Fruit fly (Drosophila melanogaster) whole organism, embryonic: ENCODE measurements around the gene Mtp.

ENCODE experiments used
- Antp ChIP-seq: fragments of 200-800 bp; sonication (Bioruptor generic); optimal IDR thresholded peaks from 3 replicates; lab custom pipeline; 2016; ENCODE audit warnings: missing biosample characterization, missing genetic modification characterization
- Atf3 ChIP-seq: fragments of 200-800 bp; sonication (Bioruptor generic); optimal IDR thresholded peaks from 3 replicates; lab custom pipeline; 2016; ENCODE audit warnings: missing biosample characterization, missing genetic modification characterization
- Awh ChIP-seq: fragments of 200-800 bp; sonication (Bioruptor generic); IDR thresholded peaks from 2 replicates; pipeline ENCODE4, ENCODE4 v1.3.6; 2022; ENCODE audit warnings: missing biosample characterization, missing genetic modification characterization
- CG11504 ChIP-seq: fragments of 200-800 bp; sonication (Bioruptor generic); optimal IDR thresholded peaks from 3 replicates; lab custom pipeline; 2019; ENCODE audit warnings: missing biosample characterization, mild to moderate bottlenecking, missing genetic modification characterization, moderate library complexity
- CG11723 ChIP-seq: fragments of 200-800 bp; sonication (Bioruptor generic); optimal IDR thresholded peaks from 2 replicates; lab custom pipeline; 2017; ENCODE audit warnings: missing biosample characterization, mild to moderate bottlenecking, missing genetic modification characterization
- CG12236 ChIP-seq: fragments of 200-800 bp; sonication (Bioruptor generic); optimal IDR thresholded peaks from 2 replicates; lab custom pipeline; 2016; ENCODE audit warnings: missing biosample characterization, missing genetic modification characterization
- CG12659 ChIP-seq: fragments of 200-800 bp; sonication (Bioruptor generic); optimal IDR thresholded peaks from 3 replicates; lab custom pipeline; 2017; ENCODE audit warnings: mild to moderate bottlenecking, missing biosample characterization, missing genetic modification reagents, missing genetic modification characterization
- CG12769 ChIP-seq: fragments of 200-800 bp; sonication (Bioruptor generic); optimal IDR thresholded peaks from 2 replicates; lab custom pipeline; 2019; ENCODE audit warnings: missing biosample characterization, mild to moderate bottlenecking, missing genetic modification characterization, moderate library complexity
- CG13296 ChIP-seq: fragments of 200-800 bp; sonication (Bioruptor generic); optimal IDR thresholded peaks from 3 replicates; lab custom pipeline; 2018; ENCODE audit warnings: missing biosample characterization, mild to moderate bottlenecking, missing genetic modification characterization
- CG17359 ChIP-seq: fragments of 200-800 bp; sonication (Bioruptor generic); optimal IDR thresholded peaks from 3 replicates; lab custom pipeline; 2018; ENCODE audit warnings: missing biosample characterization, mild to moderate bottlenecking, missing genetic modification characterization, moderate library complexity
- CG33557 ChIP-seq: fragments of 200-800 bp; sonication (Bioruptor generic); optimal IDR thresholded peaks from 2 replicates; lab custom pipeline; 2019; ENCODE audit warnings: missing biosample characterization, mild to moderate bottlenecking, missing genetic modification characterization, moderate library complexity
- CG3847 ChIP-seq: fragments of 200-800 bp; sonication (Bioruptor generic); IDR thresholded peaks from 2 replicates; pipeline ENCODE4 v1.3.6; 2022; ENCODE audit warnings: missing biosample characterization, missing genetic modification characterization
- CG4328 ChIP-seq: fragments of 200-800 bp; sonication (Bioruptor generic); optimal IDR thresholded peaks from 3 replicates; lab custom pipeline; 2017; ENCODE audit warnings: missing biosample characterization, missing genetic modification reagents, missing genetic modification characterization
- CG4360 ChIP-seq: fragments of 200-800 bp; sonication (Bioruptor generic); IDR thresholded peaks from 2 replicates; pipeline ENCODE4 v1.3.6; 2022; ENCODE audit warnings: missing biosample characterization, missing genetic modification characterization
- CG7928 ChIP-seq: fragments of 200-800 bp; sonication (Bioruptor generic); optimal IDR thresholded peaks from 2 replicates; lab custom pipeline; 2017; ENCODE audit warnings: missing biosample characterization, mild to moderate bottlenecking, missing genetic modification characterization
- CG9609 ChIP-seq: fragments of 200-800 bp; sonication (Bioruptor generic); optimal IDR thresholded peaks from 3 replicates; lab custom pipeline; 2016; ENCODE audit warnings: missing biosample characterization, missing genetic modification characterization
- CG9727 ChIP-seq: fragments of 200-800 bp; sonication (Bioruptor generic); optimal IDR thresholded peaks from 3 replicates; lab custom pipeline; 2017; ENCODE audit warnings: missing biosample characterization, mild to moderate bottlenecking, missing genetic modification characterization
- D19A ChIP-seq: fragments of 200-800 bp; optimal IDR thresholded peaks from 3 replicates; lab custom pipeline; 2019; ENCODE audit warnings: missing biosample characterization, mild to moderate bottlenecking, missing genetic modification characterization, moderate library complexity
- Dip2 ChIP-seq: fragments of 200-800 bp; sonication (Bioruptor generic); IDR thresholded peaks from 2 replicates; pipeline ENCODE4 v1.3.6; 2022; ENCODE audit warnings: missing biosample characterization, missing genetic modification characterization
- Drgx ChIP-seq: fragments of 200-800 bp; sonication (Bioruptor generic); IDR thresholded peaks from 2 replicates; pipeline ENCODE4 v1.3.6; 2022; ENCODE audit warnings: missing biosample characterization, missing genetic modification characterization
- Fer1 ChIP-seq: fragments of 200-800 bp; sonication (Bioruptor generic); optimal IDR thresholded peaks from 2 replicates; lab custom pipeline; 2017; ENCODE audit warnings: missing biosample characterization, mild to moderate bottlenecking, missing genetic modification characterization
- HLH4C ChIP-seq: fragments of 200-800 bp; sonication (Bioruptor generic); IDR thresholded peaks from 3 replicates; pipeline ENCODE4 v1.3.6; 2022; ENCODE audit warnings: missing biosample characterization, missing genetic modification characterization; ENCODE audit not compliant: partially characterized antibody
- Hr3 ChIP-seq: fragments of 200-800 bp; sonication (Bioruptor generic); optimal IDR thresholded peaks from 3 replicates; lab custom pipeline; 2016; ENCODE audit warnings: missing biosample characterization, missing genetic modification characterization
- Lim3 ChIP-seq: fragments of 200-800 bp; sonication (Bioruptor generic); IDR thresholded peaks from 2 replicates; pipeline ENCODE4 v1.3.6; 2022; ENCODE audit warnings: missing biosample characterization, missing genetic modification characterization
- Lpt ChIP-seq: fragments of >200 bp; optimal IDR thresholded peaks from 2 replicates; lab custom pipeline; 2018; ENCODE audit warnings: missing biosample characterization, missing genetic modification characterization
- MESR4 ChIP-seq: fragments of 200-800 bp; sonication (Bioruptor generic); optimal IDR thresholded peaks from 2 replicates; lab custom pipeline; 2018; ENCODE audit warnings: missing biosample characterization, mild to moderate bottlenecking, missing genetic modification characterization, moderate library complexity
- Oaz ChIP-seq: fragments of 200-800 bp; sonication (Bioruptor generic); IDR thresholded peaks from 2 replicates; pipeline ENCODE4 v1.3.6; 2022; ENCODE audit warnings: missing biosample characterization, missing genetic modification characterization
- Ssrp ChIP-seq: fragments of 200-800 bp; sonication (Bioruptor generic); optimal IDR thresholded peaks from 2 replicates; lab custom pipeline; 2018; ENCODE audit warnings: missing biosample characterization, mild to moderate bottlenecking, missing genetic modification characterization, moderate library complexity
- Trl ChIP-seq, 3 experiments: fragments of >200 bp in 2 of 3; fragments of 200-800 bp in 1 of 3; sonication (Bioruptor generic) in 1 of 3; optimal IDR thresholded peaks; 2 replicates in 1 of 3; 3 replicates in 2 of 3; lab custom pipeline; 2016 to 2017; ENCODE audit warnings: missing biosample characterization in 1 of 3, missing genetic modification characterization in 1 of 3
- Vsx1 ChIP-seq: fragments of 200-800 bp; sonication (Bioruptor generic); optimal IDR thresholded peaks from 2 replicates; lab custom pipeline; 2017; ENCODE audit warnings: missing biosample characterization, mild to moderate bottlenecking, missing genetic modification characterization, missing genetic modification reagents
- bigmax ChIP-seq: fragments of 200-800 bp; sonication (Bioruptor generic); optimal IDR thresholded peaks from 2 replicates; lab custom pipeline; 2018; ENCODE audit warnings: missing biosample characterization, mild to moderate bottlenecking, missing genetic modification characterization
- cad ChIP-seq: fragments of >200 bp; optimal IDR thresholded peaks from 2 replicates; lab custom pipeline; 2017; ENCODE audit warnings: missing biosample characterization, missing genetic modification characterization
- hbn ChIP-seq: fragments of 200-800 bp; sonication (Bioruptor generic); IDR thresholded peaks from 2 replicates; pipeline ENCODE4 v1.3.6; 2022; ENCODE audit warnings: missing biosample characterization, missing genetic modification characterization; ENCODE audit not compliant: partially characterized antibody
- ind ChIP-seq: fragments of 200-800 bp; sonication (Bioruptor generic); optimal IDR thresholded peaks from 3 replicates; lab custom pipeline; 2016; ENCODE audit warnings: missing biosample characterization, missing genetic modification characterization
- insv ChIP-seq, 2 experiments: fragments of 200-800 bp; sonication (Bioruptor generic); optimal IDR thresholded peaks; 3 replicates each; lab custom pipeline; 2016 to 2018; ENCODE audit warnings: missing biosample characterization in 2 of 2, missing genetic modification characterization in 2 of 2
- jigr1 ChIP-seq: fragments of 200-800 bp; sonication (Bioruptor generic); IDR thresholded peaks from 3 replicates; pipeline ENCODE4 v1.3.6; 2022; ENCODE audit warnings: missing biosample characterization, missing genetic modification characterization
- lov ChIP-seq, 2 experiments: fragments of 200-800 bp in 1 of 2; fragments of >200 bp in 1 of 2; sonication (Bioruptor generic) in 1 of 2; IDR thresholded peaks in 1 of 2; optimal IDR thresholded peaks in 1 of 2; 2 replicates in 1 of 2; 3 replicates in 1 of 2; pipeline versions ENCODE4 v1.3.6 to Lab custom; 2017 to 2022; ENCODE audit warnings: missing biosample characterization in 1 of 2, missing genetic modification characterization in 1 of 2
- mam ChIP-seq: fragments of 200-800 bp; sonication (Bioruptor generic); optimal IDR thresholded peaks from 3 replicates; lab custom pipeline; 2016; ENCODE audit warnings: missing biosample characterization, missing genetic modification characterization
- mld ChIP-seq: fragments of 200-800 bp; sonication (Bioruptor generic); IDR thresholded peaks from 3 replicates; pipeline ENCODE4 v1.3.6; 2022; ENCODE audit warnings: missing biosample characterization, missing genetic modification characterization; ENCODE audit not compliant: partially characterized antibody
- nerfin-1 ChIP-seq: fragments of 200-800 bp; sonication (Bioruptor generic); optimal IDR thresholded peaks from 3 replicates; lab custom pipeline; 2019; ENCODE audit warnings: missing biosample characterization, mild to moderate bottlenecking, missing genetic modification characterization, moderate library complexity
- nerfin-2 ChIP-seq: fragments of 200-800 bp; sonication (Bioruptor generic); IDR thresholded peaks from 2 replicates; pipeline ENCODE4 v1.3.6; 2022; ENCODE audit warnings: missing biosample characterization, missing genetic modification characterization; ENCODE audit not compliant: partially characterized antibody
- ro ChIP-seq: fragments of 200-800 bp; sonication (Bioruptor generic); IDR thresholded peaks from 2 replicates; pipeline ENCODE4 v1.3.6; 2022; ENCODE audit warnings: missing biosample characterization, missing genetic modification characterization
- sd ChIP-seq: fragments of 200-800 bp; sonication (Bioruptor generic); optimal IDR thresholded peaks from 3 replicates; lab custom pipeline; 2018; ENCODE audit warnings: missing biosample characterization, mild to moderate bottlenecking, missing genetic modification characterization, moderate library complexity
- tll ChIP-seq, 2 experiments: fragments of 200-800 bp in 1 of 2; fragments of >200 bp in 1 of 2; sonication (Bioruptor generic) in 1 of 2; optimal IDR thresholded peaks; 2 replicates each; lab custom pipeline; 2017 to 2019; ENCODE audit warnings: missing biosample characterization in 2 of 2, missing genetic modification characterization in 2 of 2, mild to moderate bottlenecking in 1 of 2, moderate library complexity in 1 of 2
- trh ChIP-seq: fragments of 200-800 bp; sonication (Bioruptor generic); optimal IDR thresholded peaks from 2 replicates; lab custom pipeline; 2016; ENCODE audit warnings: missing biosample characterization, missing genetic modification characterization
- tup ChIP-seq: fragments of 200-800 bp; sonication (Bioruptor generic); optimal IDR thresholded peaks from 2 replicates; lab custom pipeline; 2016; ENCODE audit warnings: missing biosample characterization, mild to moderate bottlenecking, missing genetic modification characterization, moderate library complexity
- unpg ChIP-seq: fragments of 200-800 bp; sonication (Bioruptor generic); optimal IDR thresholded peaks from 3 replicates; lab custom pipeline; 2018; ENCODE audit warnings: missing biosample characterization, mild to moderate bottlenecking, missing genetic modification characterization, moderate library complexity
- wdn ChIP-seq: fragments of 200-800 bp; sonication (Bioruptor generic); IDR thresholded peaks from 2 replicates; pipeline ENCODE4 v1.3.6; 2022; ENCODE audit warnings: missing biosample characterization, missing genetic modification characterization

Gene Mtp

dm6 chr2L:20950421-20951108 is 27.9 kb upstream of the Mtp start (continued):
- peak; percentile 51 for TF ChIP-seq mam (GFP tag; lab: Kevin White, UChicago)
- TF ChIP-seq hbn (GFP tag; lab: Robert Waterston, UW), result no peak
- TF ChIP-seq Vsx1, result peak; percentile 2
- TF ChIP-seq CG3847 (GFP tag; lab: Robert Waterston, UW), result peak; percentile 43; the same call in 1 of the 2 replicates
- no peak for TF ChIP-seq ro
- no peak for TF ChIP-seq trh
- TF ChIP-seq CG13296 (GFP tag; lab: Kevin White, UChicago), result no peak
- peak; percentile 38 for TF ChIP-seq Hr3 (GFP tag; lab: Kevin White, UChicago)
- no peak for TF ChIP-seq nerfin-1
- no peak for TF ChIP-seq tll (GFP tag; optimal IDR thresholded peaks at IDR 0.05; lab: Kevin White, UChicago)
- TF ChIP-seq insv (GFP tag; optimal IDR thresholded peaks at IDR 0.05; lab: Kevin White, UChicago), result no peak
- peak; percentile 34 for TF ChIP-seq CG9609
- TF ChIP-seq unpg (GFP tag; lab: Kevin White, UChicago), result peak; percentile 58
- no peak for TF ChIP-seq HLH4C
- TF ChIP-seq lov (optimal IDR thresholded peaks at IDR 0.05; lab: Kevin White, UChicago), result no peak
- TF ChIP-seq lov (GFP tag; IDR thresholded peaks at IDR 0.05; lab: Robert Waterston, UW), result 0 out of 3 replicates have a peak, but pooled peaks have one; percentile 13
- TF ChIP-seq ind (GFP tag; lab: Kevin White, UChicago), result peak; percentile 17
- TF ChIP-seq CG12236 (GFP tag; lab: Kevin White, UChicago), result no peak
- peak; percentile 0 for TF ChIP-seq CG12659 (GFP tag; lab: Kevin White, UChicago)
- TF ChIP-seq Oaz (GFP tag; lab: Robert Waterston, UW), result peak; percentile 45
- TF ChIP-seq Atf3 (GFP tag; lab: Kevin White, UChicago), result peak; percentile 11
- peak; percentile 33 for TF ChIP-seq CG17359
- TF ChIP-seq Drgx (GFP tag; lab: Robert Waterston, UW), result no peak
- TF ChIP-seq jigr1 (GFP tag; lab: Robert Waterston, UW), result peak; percentile 31; the same call in 1 of the 3 replicates
- no peak for TF ChIP-seq wdn
- TF ChIP-seq Antp (GFP tag; lab: Kevin White, UChicago), result peak; percentile 35
- no peak for TF ChIP-seq CG33557 (GFP tag; lab: Kevin White, UChicago)
- TF ChIP-seq Fer1, result no peak
- peak; percentile 17 for TF ChIP-seq Ssrp
- no peak for TF ChIP-seq bigmax (GFP tag; lab: Kevin White, UChicago)
- no peak for TF ChIP-seq CG4360 (GFP tag; lab: Robert Waterston, UW)
- no peak for TF ChIP-seq CG4328 (GFP tag; lab: Kevin White, UChicago)
- TF ChIP-seq cad (GFP tag; lab: Kevin White, UChicago), result no peak
- TF ChIP-seq CG12769 (tag; lab: Kevin White, UChicago), result peak; percentile 72
- TF ChIP-seq CG11723 (GFP tag; lab: Kevin White, UChicago), result no peak
- no peak for TF ChIP-seq tup
- no peak for TF ChIP-seq mld (GFP tag; lab: Robert Waterston, UW)
- no peak for TF ChIP-seq Dip2 (GFP tag; lab: Robert Waterston, UW)
- TF ChIP-seq MESR4, result no peak
- TF ChIP-seq Trl (optimal IDR thresholded peaks at IDR 0.05; lab: Kevin White, UChicago), result no peak
- TF ChIP-seq Trl (GFP tag; optimal IDR thresholded peaks at IDR 0.05; lab: Kevin White, UChicago), result peak; percentile 28
- peak; percentile 11 for TF ChIP-seq CG9727 (GFP tag; lab: Kevin White, UChicago)
- TF ChIP-seq CG11504 (tag; lab: Kevin White, UChicago), result peak; percentile 75
- TF ChIP-seq Lim3 (GFP tag; lab: Robert Waterston, UW), result no peak; the same call in 1 of the 2 replicates
- TF ChIP-seq sd (tag; lab: Kevin White, UChicago), result no peak
- no peak; the same call in 1 of the 2 replicates for TF ChIP-seq Awh (GFP tag; lab: Robert Waterston, UW)
- no peak for TF ChIP-seq Lpt
- TF ChIP-seq CG7928 (GFP tag; lab: Kevin White, UChicago), result no peak
- TF ChIP-seq D19A (tag; lab: Kevin White, UChicago), result peak; percentile 95
- no peak for TF ChIP-seq nerfin-2 (GFP tag; lab: Robert Waterston, UW)
